Fruit fly (Drosophila melanogaster) whole organism, adult: ENCODE results near the gene CG14573.

Source experiments
- CG11617 ChIP-seq: fragments of 200-800 bp; sonication (Bioruptor generic); optimal IDR thresholded peaks from 2 replicates; lab custom pipeline; 2017; ENCODE audit warnings: mild to moderate bottlenecking, missing biosample characterization, missing genetic modification reagents, missing genetic modification characterization
- CG14711 ChIP-seq: fragments of 200-800 bp; sonication (Bioruptor generic); optimal IDR thresholded peaks from 2 replicates; lab custom pipeline; 2018; ENCODE audit warnings: missing biosample characterization, mild to moderate bottlenecking, missing genetic modification characterization, moderate library complexity
- CG1620 ChIP-seq: fragments of 200-800 bp; sonication (Bioruptor generic); optimal IDR thresholded peaks from 2 replicates; lab custom pipeline; 2016; ENCODE audit warnings: missing biosample characterization, missing genetic modification characterization
- CG33017 ChIP-seq: fragments of 200-800 bp; sonication (Bioruptor generic); optimal IDR thresholded peaks from 2 replicates; lab custom pipeline; 2018; ENCODE audit warnings: missing biosample characterization, mild to moderate bottlenecking, missing genetic modification characterization, moderate library complexity
- CG5204 ChIP-seq: fragments of 200-800 bp; sonication (Bioruptor generic); optimal IDR thresholded peaks from 2 replicates; lab custom pipeline; 2016; ENCODE audit warnings: missing biosample characterization, missing genetic modification characterization
- Clk ChIP-seq: fragments of 200-800 bp; sonication (Bioruptor generic); optimal IDR thresholded peaks from 2 replicates; lab custom pipeline; 2017; ENCODE audit warnings: missing biosample characterization, missing genetic modification characterization
- Crg-1 ChIP-seq: fragments of 200-800 bp; sonication (Bioruptor generic); optimal IDR thresholded peaks from 2 replicates; lab custom pipeline; 2016; ENCODE audit warnings: missing biosample characterization, missing genetic modification characterization
- Hr96 ChIP-seq: fragments of 200-800 bp; sonication (Bioruptor generic); optimal IDR thresholded peaks from 2 replicates; lab custom pipeline; 2016; ENCODE audit warnings: missing biosample characterization, missing genetic modification characterization
- Mnt ChIP-seq: fragments of 200-800 bp; sonication (Bioruptor generic); optimal IDR thresholded peaks from 2 replicates; lab custom pipeline; 2016; ENCODE audit warnings: missing biosample characterization, mild to moderate bottlenecking, missing genetic modification characterization
- bab1 ChIP-seq: fragments of 200-800 bp; sonication (Bioruptor generic); optimal IDR thresholded peaks from 3 replicates; lab custom pipeline; 2019; ENCODE audit warnings: missing biosample characterization, mild to moderate bottlenecking, missing genetic modification characterization, moderate library complexity
- cnc ChIP-seq, 2 experiments: fragments of >200 bp; optimal IDR thresholded peaks; 2 replicates each; lab custom pipeline; 2017
- kay ChIP-seq: fragments of 200-800 bp; sonication (Bioruptor generic); peaks from one replicate; lab custom pipeline; 2016; ENCODE audit warnings: missing biosample characterization, missing genetic modification characterization, borderline replicate concordance
- tj ChIP-seq: fragments of 200-800 bp; sonication (Bioruptor generic); optimal IDR thresholded peaks from 3 replicates; lab custom pipeline; 2017; ENCODE audit warnings: missing biosample characterization, mild to moderate bottlenecking, missing genetic modification characterization, moderate library complexity

DNA sequence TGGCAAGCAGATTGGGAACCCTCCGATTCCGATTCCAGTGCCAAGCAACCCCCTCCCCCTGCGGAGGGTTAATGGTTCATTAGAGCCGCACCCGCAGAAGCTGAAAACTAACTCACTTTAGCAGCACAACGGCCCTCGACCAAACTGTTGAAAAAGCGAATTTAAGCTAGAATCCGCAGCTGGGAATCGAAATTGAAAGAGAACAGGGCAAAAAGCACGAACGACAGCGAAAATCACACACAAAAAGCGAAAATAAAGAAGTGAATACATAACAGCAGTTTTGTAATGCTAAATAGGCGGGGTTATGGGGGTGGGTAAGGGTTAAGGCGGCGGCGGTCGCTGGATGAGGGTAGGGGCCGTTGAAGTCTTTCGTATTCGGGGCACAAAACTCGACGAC, 6.2 kb upstream of the CG14573 start:
- TF ChIP-seq CG1620 (GFP tag; lab: Kevin White, UChicago) = no peak
- TF ChIP-seq CG33017 = no peak
- no peak for TF ChIP-seq kay (GFP tag; lab: Kevin White, UChicago)
- TF ChIP-seq tj (GFP tag; lab: Kevin White, UChicago) = peak; percentile 74
- TF ChIP-seq CG5204 (GFP tag; lab: Kevin White, UChicago) = no peak
- no peak for TF ChIP-seq cnc (optimal IDR thresholded peaks at IDR 0.05; lab: Kevin White, UChicago)
- no peak for TF ChIP-seq bab1 (GFP tag; lab: Kevin White, UChicago)
- TF ChIP-seq CG11617 (GFP tag; lab: Kevin White, UChicago) = no peak
- no peak for TF ChIP-seq Clk (GFP tag; lab: Kevin White, UChicago)
- no peak for TF ChIP-seq Crg-1 (GFP tag; lab: Kevin White, UChicago)
- TF ChIP-seq Mnt (GFP tag; lab: Kevin White, UChicago) = no peak
- no peak for TF ChIP-seq Hr96 (GFP tag; lab: Kevin White, UChicago)
- no peak for TF ChIP-seq CG14711 (tag; lab: Kevin White, UChicago)
